Fruit fly (Drosophila melanogaster) S2 (cell line): ENCODE results near the gene CG9662.
A peak's percentile ranks its signal among the peaks of the same experiment; 100 is the strongest.

ENCODE experiments used
- CG8478 ChIP-seq: fragments of >200 bp; optimal IDR thresholded peaks from 2 replicates; lab custom pipeline; 2018
- CTCF ChIP-seq, 2 experiments: fragments of >200 bp; optimal IDR thresholded peaks; 2 replicates each; lab custom pipeline; 2018

- TF ChIP-seq CG8478 (no peak), CTCF (optimal IDR thresholded peaks at IDR 0.05; lab: Kevin White, UChicago) (peak in 1 of 2 experiments; percentile 30)
These were observed 4.0 kb downstream of the CG9662 start for dm6 chr2L:3372483-3372929.
